Worm (Caenorhabditis elegans) whole organism, midembryonic: Measurements from ENCODE around the gene Y53F4B.36.

ENCODE experiments used
- T22C8.4 ChIP-seq: fragments of 200-800 bp; sonication (Bioruptor generic); IDR thresholded peaks from 2 replicates; pipeline ENCODE4 v1.3.6; 2022; ENCODE audit warnings: missing genetic modification characterization, missing compliant biosample characterization
- flt-1 ChIP-seq: fragments of 200-800 bp; sonication (Bioruptor generic); IDR thresholded peaks from 2 replicates; pipeline ENCODE4 v1.3.6; 2022; ENCODE audit warnings: missing genetic modification characterization, missing compliant biosample characterization
- med-1 ChIP-seq: sonication (generic microtip); optimal IDR thresholded peaks from 2 replicates; lab custom pipeline; 2017; ENCODE audit warnings: missing genetic modification characterization, mild to moderate bottlenecking, missing compliant biosample characterization, antibody characterized with exemption, missing genetic modification reagents; ENCODE audit not compliant: insufficient read depth
- ref-1 ChIP-seq: fragments of 200-800 bp; sonication (Bioruptor generic); conservative IDR thresholded peaks from 2 replicates; pipeline ENCODE4 v1.3.6; 2022; ENCODE audit warnings: missing genetic modification reagents, missing genetic modification characterization, missing compliant biosample characterization

- no peak for TF ChIP-seq med-1
- TF ChIP-seq flt-1 (GFP tag; lab: Robert Waterston, UW) = no peak
- TF ChIP-seq T22C8.4 = no peak
- TF ChIP-seq ref-1 = no peak
Observed at ce11 chrII:15212260-15212914, 36.6 kb downstream of the Y53F4B.36 start.
